Fruit fly (Drosophila melanogaster) whole organism, embryonic: Measurements from ENCODE around the gene Tet.
A peak's percentile ranks its signal among the peaks of the same experiment; 100 is the strongest.

Experiments
- BEAF-32 ChIP-seq: fragments of 200-800 bp; sonication (Bioruptor generic); optimal IDR thresholded peaks from 3 replicates; lab custom pipeline; 2017; ENCODE audit warnings: missing biosample characterization, missing genetic modification characterization, mild to moderate bottlenecking, moderate library complexity, missing genetic modification reagents
- CG1024 ChIP-seq: fragments of 200-800 bp; sonication (Bioruptor generic); IDR thresholded peaks from 2 replicates; pipeline ENCODE4 v1.3.6; 2022; ENCODE audit warnings: missing biosample characterization, missing genetic modification characterization
- CG12299 ChIP-seq: fragments of 200-800 bp; sonication (Bioruptor generic); optimal IDR thresholded peaks from 2 replicates; lab custom pipeline; 2018; ENCODE audit warnings: missing biosample characterization, mild to moderate bottlenecking, missing genetic modification characterization
- CG13296 ChIP-seq: fragments of 200-800 bp; sonication (Bioruptor generic); optimal IDR thresholded peaks from 3 replicates; lab custom pipeline; 2018; ENCODE audit warnings: missing biosample characterization, mild to moderate bottlenecking, missing genetic modification characterization
- CG13894 ChIP-seq: fragments of 200-800 bp; sonication (Bioruptor generic); optimal IDR thresholded peaks from 3 replicates; lab custom pipeline; 2018; ENCODE audit warnings: missing biosample characterization, mild to moderate bottlenecking, missing genetic modification characterization, moderate library complexity
- CG1647 ChIP-seq: fragments of 200-800 bp; sonication (Bioruptor generic); optimal IDR thresholded peaks from 3 replicates; lab custom pipeline; 2016; ENCODE audit warnings: missing biosample characterization, missing genetic modification characterization
- CG16779 ChIP-seq: fragments of 200-800 bp; sonication (Bioruptor generic); IDR thresholded peaks from 2 replicates; pipeline ENCODE4 v1.3.6; 2022; ENCODE audit warnings: missing biosample characterization, missing genetic modification characterization
- CG17186 ChIP-seq: fragments of 200-800 bp; sonication (Bioruptor generic); optimal IDR thresholded peaks from 3 replicates; lab custom pipeline; 2017; ENCODE audit warnings: missing biosample characterization, missing genetic modification reagents, missing genetic modification characterization
- CG18011 ChIP-seq: fragments of 200-800 bp; sonication (Bioruptor generic); optimal IDR thresholded peaks from 2 replicates; lab custom pipeline; 2017; ENCODE audit warnings: missing biosample characterization, missing genetic modification characterization, mild to moderate bottlenecking, moderate library complexity, missing genotype
- CG2129 ChIP-seq: fragments of 200-800 bp; sonication (Bioruptor generic); IDR thresholded peaks from 2 replicates; pipeline ENCODE4 v1.3.6; 2022; ENCODE audit warnings: missing biosample characterization, missing genetic modification characterization; ENCODE audit not compliant: partially characterized antibody
- CG2199 ChIP-seq: fragments of 200-800 bp; sonication (Bioruptor generic); IDR thresholded peaks from 3 replicates; pipeline ENCODE4 v1.3.6; 2022; ENCODE audit warnings: missing biosample characterization, missing genetic modification characterization
- CG31224 ChIP-seq: fragments of 200-800 bp; sonication (Bioruptor generic); IDR thresholded peaks from 2 replicates; pipeline ENCODE4 v1.3.6; 2022; ENCODE audit warnings: missing biosample characterization, missing genetic modification characterization
- CG32532 ChIP-seq: fragments of 200-800 bp; sonication (Bioruptor generic); IDR thresholded peaks from 2 replicates; pipeline ENCODE4 v1.3.6; 2022; ENCODE audit warnings: missing biosample characterization, missing genetic modification characterization
- CG34376 ChIP-seq: fragments of 200-800 bp; sonication (Bioruptor generic); optimal IDR thresholded peaks from 2 replicates; lab custom pipeline; 2018; ENCODE audit warnings: missing biosample characterization, mild to moderate bottlenecking, missing genetic modification characterization
- CG7987 ChIP-seq: fragments of 200-800 bp; sonication (Bioruptor generic); optimal IDR thresholded peaks from 2 replicates; lab custom pipeline; 2018; ENCODE audit warnings: missing biosample characterization, mild to moderate bottlenecking, missing genetic modification characterization, moderate library complexity
- CG8924 ChIP-seq: fragments of 200-800 bp; optimal IDR thresholded peaks from 3 replicates; lab custom pipeline; 2019; ENCODE audit warnings: missing biosample characterization, mild to moderate bottlenecking, missing genetic modification characterization, moderate library complexity
- CG8944 ChIP-seq: fragments of 200-800 bp; sonication (Bioruptor generic); optimal IDR thresholded peaks from 3 replicates; lab custom pipeline; 2016; ENCODE audit warnings: missing biosample characterization, missing genetic modification characterization
- CG9437 ChIP-seq: fragments of 200-800 bp; sonication (Bioruptor generic); optimal IDR thresholded peaks from 2 replicates; lab custom pipeline; 2018; ENCODE audit warnings: missing biosample characterization, mild to moderate bottlenecking, missing genetic modification characterization
- CG9797 ChIP-seq: fragments of 200-800 bp; sonication (Bioruptor generic); optimal IDR thresholded peaks from 3 replicates; lab custom pipeline; 2018; ENCODE audit warnings: missing biosample characterization, mild to moderate bottlenecking, missing genetic modification characterization
- Dfd ChIP-seq, 2 experiments: fragments of >200 bp; optimal IDR thresholded peaks; 2 replicates each; lab custom pipeline; 2017; ENCODE audit warnings: missing biosample characterization in 2 of 2, missing genetic modification characterization in 2 of 2
- Dp ChIP-seq: fragments of 200-800 bp; sonication (Bioruptor generic); optimal IDR thresholded peaks from 2 replicates; lab custom pipeline; 2018; ENCODE audit warnings: missing biosample characterization, mild to moderate bottlenecking, missing genetic modification characterization, moderate library complexity
- Drgx ChIP-seq: fragments of 200-800 bp; sonication (Bioruptor generic); IDR thresholded peaks from 2 replicates; pipeline ENCODE4 v1.3.6; 2022; ENCODE audit warnings: missing biosample characterization, missing genetic modification characterization
- Eip74EF ChIP-seq, 2 experiments: fragments of 200-800 bp in 1 of 2; fragments of >200 bp in 1 of 2; sonication (Bioruptor generic) in 1 of 2; optimal IDR thresholded peaks; 2 replicates each; lab custom pipeline; 2017 to 2019; ENCODE audit warnings: missing biosample characterization in 2 of 2, missing genetic modification characterization in 2 of 2, mild to moderate bottlenecking in 1 of 2, moderate library complexity in 1 of 2
- HLHmδ ChIP-seq: fragments of 200-800 bp; sonication (Bioruptor generic); optimal IDR thresholded peaks from 2 replicates; lab custom pipeline; 2018; ENCODE audit warnings: missing biosample characterization, mild to moderate bottlenecking, missing genetic modification characterization, moderate library complexity
- Hey ChIP-seq: fragments of 200-800 bp; sonication (Bioruptor generic); optimal IDR thresholded peaks from 3 replicates; lab custom pipeline; 2018; ENCODE audit warnings: missing biosample characterization, mild to moderate bottlenecking, missing genetic modification characterization
- Mad ChIP-seq: fragments of 200-800 bp; sonication (Bioruptor generic); optimal IDR thresholded peaks from 2 replicates; lab custom pipeline; 2016; ENCODE audit warnings: missing biosample characterization, missing genetic modification characterization
- Med ChIP-seq: fragments of 200-800 bp; sonication (Bioruptor generic); peaks from one replicate; lab custom pipeline; 2016; ENCODE audit warnings: missing biosample characterization, missing genetic modification characterization, mild to moderate bottlenecking, inconsistent platforms, moderate library complexity
- Oli ChIP-seq: fragments of 200-800 bp; sonication (Bioruptor generic); optimal IDR thresholded peaks from 2 replicates; lab custom pipeline; 2018; ENCODE audit warnings: missing biosample characterization, mild to moderate bottlenecking, missing genetic modification characterization, moderate library complexity
- Sin3A ChIP-seq: fragments of >200 bp; optimal IDR thresholded peaks from 2 replicates; lab custom pipeline; 2018
- Spps ChIP-seq: fragments of 200-800 bp; sonication (Bioruptor generic); optimal IDR thresholded peaks from 2 replicates; lab custom pipeline; 2018; ENCODE audit warnings: missing biosample characterization, mild to moderate bottlenecking, missing genetic modification characterization
- al ChIP-seq: fragments of 200-800 bp; sonication (Bioruptor generic); IDR thresholded peaks from 2 replicates; pipeline ENCODE4 v1.3.6; 2022; ENCODE audit warnings: missing biosample characterization, missing genetic modification characterization
- ato ChIP-seq: fragments of 200-800 bp; sonication (Bioruptor generic); IDR thresholded peaks from 2 replicates; pipeline ENCODE4 v1.3.6; 2022; ENCODE audit warnings: missing biosample characterization, missing genetic modification characterization; ENCODE audit not compliant: partially characterized antibody
- bsh ChIP-seq, 2 experiments: fragments of 200-800 bp; sonication (Bioruptor generic); optimal IDR thresholded peaks; 2 replicates each; lab custom pipeline; 2017 to 2018; ENCODE audit warnings: mild to moderate bottlenecking in 2 of 2, missing biosample characterization in 2 of 2, missing genetic modification characterization in 2 of 2, moderate library complexity in 1 of 2
- corto ChIP-seq: fragments of 200-800 bp; sonication (Bioruptor generic); optimal IDR thresholded peaks from 2 replicates; lab custom pipeline; 2016; ENCODE audit warnings: missing biosample characterization, mild to moderate bottlenecking, missing genetic modification characterization, moderate library complexity
- dimm ChIP-seq: fragments of 200-800 bp; sonication (Bioruptor generic); IDR thresholded peaks from 2 replicates; pipeline ENCODE4 v1.3.6; 2022; ENCODE audit warnings: missing biosample characterization, missing genetic modification characterization
- gfzf ChIP-seq: fragments of 200-800 bp; sonication (Bioruptor generic); optimal IDR thresholded peaks from 2 replicates; lab custom pipeline; 2016; ENCODE audit warnings: missing biosample characterization, mild to moderate bottlenecking, missing genetic modification characterization, moderate library complexity
- gsb ChIP-seq: fragments of 200-800 bp; sonication (Bioruptor generic); IDR thresholded peaks from 2 replicates; pipeline ENCODE4 v1.3.6; 2022; ENCODE audit warnings: missing biosample characterization, missing genetic modification characterization
- klu ChIP-seq: fragments of 200-800 bp; sonication (Bioruptor generic); IDR thresholded peaks from 2 replicates; pipeline ENCODE4 v1.3.6; 2022; ENCODE audit warnings: missing biosample characterization, missing genetic modification characterization
- kni ChIP-seq: fragments of 200-800 bp; sonication (Bioruptor generic); optimal IDR thresholded peaks from 3 replicates; lab custom pipeline; 2017; ENCODE audit warnings: mild to moderate bottlenecking, missing biosample characterization, missing genetic modification reagents, missing genetic modification characterization
- lbe ChIP-seq: fragments of 200-800 bp; sonication (Bioruptor generic); optimal IDR thresholded peaks from 2 replicates; lab custom pipeline; 2016; ENCODE audit warnings: missing biosample characterization, mild to moderate bottlenecking, missing genetic modification characterization
- mam ChIP-seq: fragments of 200-800 bp; sonication (Bioruptor generic); optimal IDR thresholded peaks from 3 replicates; lab custom pipeline; 2016; ENCODE audit warnings: missing biosample characterization, missing genetic modification characterization
- mld ChIP-seq: fragments of 200-800 bp; sonication (Bioruptor generic); IDR thresholded peaks from 3 replicates; pipeline ENCODE4 v1.3.6; 2022; ENCODE audit warnings: missing biosample characterization, missing genetic modification characterization; ENCODE audit not compliant: partially characterized antibody
- nerfin-2 ChIP-seq: fragments of 200-800 bp; sonication (Bioruptor generic); IDR thresholded peaks from 2 replicates; pipeline ENCODE4 v1.3.6; 2022; ENCODE audit warnings: missing biosample characterization, missing genetic modification characterization; ENCODE audit not compliant: partially characterized antibody
- nom ChIP-seq: fragments of 200-800 bp; sonication (Bioruptor generic); optimal IDR thresholded peaks from 2 replicates; lab custom pipeline; 2017; ENCODE audit warnings: missing biosample characterization, missing genetic modification characterization, mild to moderate bottlenecking, moderate library complexity, missing genetic modification reagents
- org-1 ChIP-seq: fragments of 200-800 bp; sonication (Bioruptor generic); optimal IDR thresholded peaks from 2 replicates; lab custom pipeline; 2017; ENCODE audit warnings: missing biosample characterization, missing genetic modification characterization
- pb ChIP-seq: fragments of 200-800 bp; sonication (Bioruptor generic); optimal IDR thresholded peaks from 3 replicates; lab custom pipeline; 2016; ENCODE audit warnings: missing biosample characterization, missing genetic modification characterization
- prd ChIP-seq, 3 experiments: fragments of >200 bp in 2 of 3; fragments of 200-800 bp in 1 of 3; sonication (Bioruptor generic) in 1 of 3; optimal IDR thresholded peaks in 2 of 3; IDR thresholded peaks in 1 of 3; 2 replicates in 2 of 3; 3 replicates in 1 of 3; pipeline versions ENCODE4 v1.3.6 to Lab custom; 2017 to 2022; ENCODE audit warnings: missing biosample characterization in 1 of 3, missing genetic modification characterization in 1 of 3
- sisA ChIP-seq: fragments of 200-800 bp; sonication (Bioruptor generic); IDR thresholded peaks from 2 replicates; pipeline ENCODE4 v1.3.6; 2022; ENCODE audit warnings: missing biosample characterization, missing genetic modification characterization
- wor ChIP-seq: fragments of 200-800 bp; sonication (Bioruptor generic); IDR thresholded peaks from 2 replicates; pipeline ENCODE4 v1.3.6; 2022; ENCODE audit warnings: missing biosample characterization, missing genetic modification characterization

Tet gene

dm6 chr3L:2798463-2798993 is 80.4 kb downstream of the Tet start (continued):
- TF ChIP-seq sisA (GFP tag; lab: Robert Waterston, UW) (no peak), CG1647 (GFP tag; lab: Kevin White, UChicago) (no peak), Dfd (GFP tag; optimal IDR thresholded peaks at IDR 0.05; lab: Kevin White, UChicago) (no peak), Dp (GFP tag; lab: Kevin White, UChicago) (no peak), CG31224 (no peak), gsb (GFP tag; lab: Robert Waterston, UW) (no peak), Drgx (GFP tag; lab: Robert Waterston, UW) (no peak; the same call in 1 of the 2 replicates), klu (no peak), CG8944 (GFP tag; lab: Kevin White, UChicago) (no peak), bsh (GFP tag; optimal IDR thresholded peaks at IDR 0.05; lab: Kevin White, UChicago) (peak in 1 of 2 experiments; percentile 37), Med (GFP tag; lab: Kevin White, UChicago) (peak; percentile 86), HLHmδ (GFP tag; lab: Kevin White, UChicago) (peak; percentile 81), CG34376 (GFP tag; lab: Kevin White, UChicago) (no peak), Hey (tag; lab: Kevin White, UChicago) (no peak), kni (peak; percentile 63), CG7987 (peak; percentile 62), CG32532 (GFP tag; lab: Robert Waterston, UW) (0 out of 2 replicates have a peak, but pooled peaks have one; percentile 13), corto (GFP tag; lab: Kevin White, UChicago) (no peak), CG13296 (GFP tag; lab: Kevin White, UChicago) (peak; percentile 50), Eip74EF (GFP tag; optimal IDR thresholded peaks at IDR 0.05; lab: Kevin White, UChicago) (peak in 1 of 2 experiments; percentile 60), CG13894 (tag; lab: Kevin White, UChicago) (no peak), mld (GFP tag; lab: Robert Waterston, UW) (no peak), CG18011 (GFP tag; lab: Kevin White, UChicago) (peak; percentile 6), prd (optimal IDR thresholded peaks at IDR 0.05; lab: Kevin White, UChicago) (no peak), prd (GFP tag; IDR thresholded peaks at IDR 0.05; lab: Robert Waterston, UW) (no peak; the same call in 2 of the 3 replicates), CG2129 (GFP tag; lab: Robert Waterston, UW) (no peak), nom (GFP tag; lab: Kevin White, UChicago) (peak; percentile 8), al (GFP tag; lab: Robert Waterston, UW) (no peak), CG9797 (GFP tag; lab: Kevin White, UChicago) (peak; percentile 20), pb (no peak), Spps (tag; lab: Kevin White, UChicago) (no peak), mam (GFP tag; lab: Kevin White, UChicago) (no peak), CG8924 (tag; lab: Kevin White, UChicago) (peak; percentile 54), org-1 (GFP tag; lab: Kevin White, UChicago) (peak; percentile 58), dimm (no peak), lbe (GFP tag; lab: Kevin White, UChicago) (no peak), Oli (tag; lab: Kevin White, UChicago) (peak; percentile 7), CG12299 (tag; lab: Kevin White, UChicago) (peak; percentile 21), CG16779 (GFP tag; lab: Robert Waterston, UW) (0 out of 2 replicates have a peak, but pooled peaks have one; percentile 21), gfzf (GFP tag; lab: Kevin White, UChicago) (no peak), BEAF-32 (no peak), CG9437 (no peak), wor (GFP tag; lab: Robert Waterston, UW) (no peak), ato (GFP tag; lab: Robert Waterston, UW) (no peak), nerfin-2 (GFP tag; lab: Robert Waterston, UW) (no peak), Sin3A (no peak), CG2199 (no peak), Mad (GFP tag; lab: Kevin White, UChicago) (peak; percentile 30), CG17186 (GFP tag; lab: Kevin White, UChicago) (peak; percentile 18), CG1024 (no peak)
